Worm (Caenorhabditis elegans) whole organism, L3 larva: ENCODE results near the gene srt-53.

ENCODE experiments used
- R02D3.7 ChIP-seq: fragments of 150-350 bp; optimal IDR thresholded peaks from 2 replicates; lab custom pipeline; 2014; ENCODE audit warnings: missing biosample characterization, missing genetic modification characterization
- ZK546.5 ChIP-seq: sonication (generic microtip); optimal IDR thresholded peaks from 2 replicates; lab custom pipeline; 2017; ENCODE audit warnings: missing biosample characterization, missing genetic modification characterization
- aly-2 ChIP-seq: fragments of 150-350 bp; optimal IDR thresholded peaks from 2 replicates; lab custom pipeline; 2014; ENCODE audit warnings: missing biosample characterization, missing genetic modification characterization
- ama-1 ChIP-seq: fragments of 150-350 bp; optimal IDR thresholded peaks from 2 replicates; lab custom pipeline; 2018
- ceh-28 ChIP-seq: fragments of 150-350 bp; optimal IDR thresholded peaks from 2 replicates; lab custom pipeline; 2014; ENCODE audit warnings: missing biosample characterization, missing genetic modification reagents, missing genetic modification characterization
- ceh-82 ChIP-seq: fragments of 150-350 bp; optimal IDR thresholded peaks from 2 replicates; lab custom pipeline; 2014; ENCODE audit warnings: missing biosample characterization, missing genetic modification characterization
- ceh-9 ChIP-seq: sonication (generic microtip); optimal IDR thresholded peaks from 2 replicates; lab custom pipeline; 2018; ENCODE audit warnings: missing biosample characterization, missing genetic modification characterization
- daf-12 ChIP-seq: fragments of 150-350 bp; optimal IDR thresholded peaks from 2 replicates; lab custom pipeline; 2014; ENCODE audit warnings: missing biosample characterization, missing genetic modification reagents, missing genetic modification characterization
- egl-27 ChIP-seq: sonication (generic microtip); optimal IDR thresholded peaks from 4 replicates; lab custom pipeline; 2017; ENCODE audit warnings: missing biosample characterization, missing genetic modification reagents, missing genetic modification characterization
- egl-5 ChIP-seq: fragments of 150-350 bp; optimal IDR thresholded peaks from 2 replicates; lab custom pipeline; 2017; ENCODE audit warnings: missing biosample characterization, missing genetic modification reagents, missing genetic modification characterization, inconsistent platforms
- elt-1 ChIP-seq: fragments of 150-350 bp; optimal IDR thresholded peaks from 2 replicates; lab custom pipeline; 2014; ENCODE audit warnings: missing biosample characterization, missing genetic modification characterization
- elt-2 ChIP-seq: sonication (generic microtip); optimal IDR thresholded peaks from 2 replicates; lab custom pipeline; 2016; ENCODE audit warnings: missing genetic modification reagents, mild to moderate bottlenecking, missing genetic modification characterization, missing compliant biosample characterization
- elt-3 ChIP-seq, 3 experiments: fragments of 150-350 bp in 1 of 3; sonication (generic microtip) in 2 of 3; optimal IDR thresholded peaks; 2 replicates in 2 of 3; 4 replicates in 1 of 3; lab custom pipeline; 2014 to 2017; ENCODE audit warnings: missing biosample characterization in 3 of 3, missing genetic modification characterization in 3 of 3
- eor-1 ChIP-seq, 2 experiments: fragments of 150-350 bp; optimal IDR thresholded peaks; 2 replicates each; lab custom pipeline; 2014 to 2018; ENCODE audit warnings: missing biosample characterization in 2 of 2, missing genetic modification characterization in 2 of 2
- fkh-10 ChIP-seq: sonication (generic microtip); optimal IDR thresholded peaks from 2 replicates; lab custom pipeline; 2017; ENCODE audit warnings: missing biosample characterization, missing genetic modification reagents, missing genetic modification characterization
- fkh-2 ChIP-seq: fragments of 150-350 bp; optimal IDR thresholded peaks from 2 replicates; lab custom pipeline; 2014; ENCODE audit warnings: missing biosample characterization, missing genetic modification reagents, missing genetic modification characterization
- fos-1 ChIP-seq: fragments of 150-350 bp; optimal IDR thresholded peaks from 2 replicates; lab custom pipeline; 2014; ENCODE audit warnings: missing biosample characterization, missing genetic modification characterization
- hmg-11 ChIP-seq: sonication (generic microtip); optimal IDR thresholded peaks from 2 replicates; lab custom pipeline; 2016; ENCODE audit warnings: missing genetic modification characterization, missing compliant biosample characterization
- jun-1 ChIP-seq: fragments of 150-350 bp; optimal IDR thresholded peaks from 2 replicates; lab custom pipeline; 2014; ENCODE audit warnings: missing biosample characterization, missing genetic modification reagents, missing genetic modification characterization
- lin-15B ChIP-seq: fragments of 150-350 bp; optimal IDR thresholded peaks from 2 replicates; lab custom pipeline; 2014; ENCODE audit warnings: missing biosample characterization, missing genetic modification characterization
- lin-39 ChIP-seq: fragments of 150-350 bp; optimal IDR thresholded peaks from 2 replicates; lab custom pipeline; 2018; ENCODE audit warnings: missing biosample characterization, missing genetic modification reagents, missing genetic modification characterization
- lsy-12 ChIP-seq: sonication (generic microtip); optimal IDR thresholded peaks from 2 replicates; lab custom pipeline; 2016; ENCODE audit warnings: mild to moderate bottlenecking, missing genetic modification characterization, missing compliant biosample characterization
- mdl-1 ChIP-seq: fragments of 150-350 bp; optimal IDR thresholded peaks from 2 replicates; lab custom pipeline; 2014; ENCODE audit warnings: missing biosample characterization, missing genetic modification characterization
- mml-1 ChIP-seq: fragments of 150-350 bp; sonication (generic microtip); optimal IDR thresholded peaks from 3 replicates; lab custom pipeline; 2014; ENCODE audit warnings: missing biosample characterization, missing genetic modification characterization
- nfya-1 ChIP-seq: sonication (generic microtip); optimal IDR thresholded peaks from 2 replicates; lab custom pipeline; 2017; ENCODE audit warnings: missing genetic modification characterization, mild to moderate bottlenecking, missing compliant biosample characterization, antibody characterized with exemption, moderate library complexity; ENCODE audit not compliant: insufficient read depth
- nhr-11 ChIP-seq: fragments of 150-350 bp; optimal IDR thresholded peaks from 2 replicates; lab custom pipeline; 2014; ENCODE audit warnings: missing biosample characterization, missing genetic modification characterization
- nhr-12 ChIP-seq: fragments of 150-350 bp; optimal IDR thresholded peaks from 2 replicates; lab custom pipeline; 2014; ENCODE audit warnings: missing biosample characterization, missing genetic modification characterization
- nhr-237 ChIP-seq: fragments of 150-350 bp; optimal IDR thresholded peaks from 2 replicates; lab custom pipeline; 2014; ENCODE audit warnings: missing biosample characterization, missing genetic modification characterization
- nhr-25 ChIP-seq: sonication (generic microtip); optimal IDR thresholded peaks from 2 replicates; lab custom pipeline; 2017; ENCODE audit warnings: missing biosample characterization, missing genetic modification characterization
- nhr-28 ChIP-seq: fragments of 150-350 bp; optimal IDR thresholded peaks from 2 replicates; lab custom pipeline; 2014; ENCODE audit warnings: missing biosample characterization, missing genetic modification characterization
- nhr-43 ChIP-seq: sonication (generic microtip); optimal IDR thresholded peaks from 2 replicates; lab custom pipeline; 2016; ENCODE audit warnings: mild to moderate bottlenecking, missing genetic modification characterization, missing compliant biosample characterization; ENCODE audit not compliant: poor library complexity, severe bottlenecking
- nhr-67 ChIP-seq: fragments of 150-350 bp; optimal IDR thresholded peaks from 2 replicates; lab custom pipeline; 2014; ENCODE audit warnings: missing biosample characterization, missing genetic modification characterization
- nhr-76 ChIP-seq: fragments of 150-350 bp; sonication (generic microtip); optimal IDR thresholded peaks from 5 replicates; lab custom pipeline; 2014; ENCODE audit warnings: missing biosample characterization, missing genetic modification characterization
- pha-4 ChIP-seq: fragments of 150-350 bp; optimal IDR thresholded peaks from 2 replicates; lab custom pipeline; 2014; ENCODE audit warnings: missing biosample characterization, missing genetic modification reagents, missing genetic modification characterization
- pqm-1 ChIP-seq: fragments of 150-350 bp; optimal IDR thresholded peaks from 2 replicates; lab custom pipeline; 2017; ENCODE audit warnings: missing biosample characterization, missing genetic modification characterization, inconsistent platforms
- sea-2 ChIP-seq: fragments of 150-350 bp; sonication (generic microtip); optimal IDR thresholded peaks from 4 replicates; lab custom pipeline; 2014; ENCODE audit warnings: missing biosample characterization, missing genetic modification reagents, missing genetic modification characterization
- snpc-4 ChIP-seq: fragments of 150-350 bp; optimal IDR thresholded peaks from 2 replicates; lab custom pipeline; 2014; ENCODE audit warnings: missing biosample characterization, missing genetic modification characterization
- tbx-2 ChIP-seq: sonication (generic microtip); optimal IDR thresholded peaks from 2 replicates; lab custom pipeline; 2016; ENCODE audit warnings: mild to moderate bottlenecking, missing genetic modification characterization, missing compliant biosample characterization
- unc-39 ChIP-seq: sonication (generic microtip); optimal IDR thresholded peaks from 4 replicates; lab custom pipeline; 2017; ENCODE audit warnings: missing biosample characterization, missing genetic modification characterization
- unc-62 ChIP-seq: fragments of 150-350 bp; sonication (generic microtip); optimal IDR thresholded peaks from 4 replicates; lab custom pipeline; 2014; ENCODE audit warnings: missing biosample characterization, missing genetic modification reagents, missing genetic modification characterization
- zag-1 ChIP-seq: fragments of 150-350 bp; optimal IDR thresholded peaks from 2 replicates; lab custom pipeline; 2014; ENCODE audit warnings: missing biosample characterization, missing genetic modification characterization
- ztf-4 ChIP-seq: fragments of 150-350 bp; optimal IDR thresholded peaks from 2 replicates; lab custom pipeline; 2014; ENCODE audit warnings: missing biosample characterization, missing genetic modification characterization

srt-53 gene

ce11 chrV:7983381-7984052 lies 43.3 kb upstream of the srt-53 start, which contains the start of the genes natb-1 and abhd-12 (continued):
- TF ChIP-seq pqm-1 (tag; lab: Kevin White, UChicago) (peak; percentile 21), fkh-2 (tag; lab: Kevin White, UChicago) (no peak), lin-15B (no peak)

ce11 chrV:7980993-7981595 lies 40.9 kb upstream of the srt-53 start, which contains the start of gene F26D11.1:
Gene F26D11.1 (plus strand): TSS chrV:7981545.
- no peak for TF ChIP-seq nhr-11 (tag; lab: Kevin White, UChicago)

ce11 chrV:7980370-7980987 lies 40.3 kb upstream of the srt-53 start:
- no peak for TF ChIP-seq nhr-67 (tag; lab: Kevin White, UChicago)
- TF ChIP-seq zag-1 (tag; lab: Kevin White, UChicago): no peak
- no peak for TF ChIP-seq elt-2
- TF ChIP-seq unc-39 (tag; lab: Kevin White, UChicago): no peak
- no peak for TF ChIP-seq eor-1 (tag; optimal IDR thresholded peaks at IDR 0.05; lab: Kevin White, UChicago)
- no peak for TF ChIP-seq ceh-82 (tag; lab: Kevin White, UChicago)
- TF ChIP-seq unc-62 (GFP tag; lab: Kevin White, UChicago): no peak
- no peak for TF ChIP-seq tbx-2 (tag; lab: Kevin White, UChicago)
- no peak for TF ChIP-seq nhr-76 (tag; lab: Kevin White, UChicago)
- TF ChIP-seq fos-1 (tag; lab: Kevin White, UChicago): no peak
- TF ChIP-seq fkh-10 (GFP tag; lab: Kevin White, UChicago): peak; percentile 34
- no peak for TF ChIP-seq nhr-43 (tag; lab: Kevin White, UChicago)
- TF ChIP-seq snpc-4: peak; percentile 43
- no peak for TF ChIP-seq nhr-28 (tag; lab: Kevin White, UChicago)
- TF ChIP-seq nhr-11 (tag; lab: Kevin White, UChicago): no peak
- no peak for TF ChIP-seq elt-3 (tag; optimal IDR thresholded peaks at IDR 0.05; lab: Kevin White, UChicago)
- TF ChIP-seq daf-12 (tag; lab: Kevin White, UChicago): no peak
- TF ChIP-seq mdl-1 (tag; lab: Kevin White, UChicago): no peak
- no peak for TF ChIP-seq mml-1
- no peak for TF ChIP-seq nhr-237 (tag; lab: Kevin White, UChicago)
- no peak for TF ChIP-seq aly-2 (tag; lab: Kevin White, UChicago)
- peak; percentile 43 for TF ChIP-seq elt-1 (tag; lab: Kevin White, UChicago)
- no peak for TF ChIP-seq sea-2 (GFP tag; lab: Kevin White, UChicago)
- no peak for TF ChIP-seq ceh-28 (tag; lab: Kevin White, UChicago)
- TF ChIP-seq ZK546.5: no peak
- TF ChIP-seq jun-1 (tag; lab: Kevin White, UChicago): no peak
- no peak for TF ChIP-seq nhr-12 (tag; lab: Kevin White, UChicago)
- no peak for TF ChIP-seq R02D3.7 (tag; lab: Kevin White, UChicago)
- TF ChIP-seq ama-1 (lab: Kevin White, UChicago): no peak
- TF ChIP-seq hmg-11 (tag; lab: Kevin White, UChicago): no peak
- TF ChIP-seq lin-39 (tag; lab: Kevin White, UChicago): peak; percentile 77
- no peak for TF ChIP-seq egl-27 (tag; lab: Kevin White, UChicago)
- TF ChIP-seq pha-4 (tag; lab: Kevin White, UChicago): no peak
- TF ChIP-seq egl-5: no peak
- TF ChIP-seq ceh-9 (tag; lab: Kevin White, UChicago): no peak
- no peak for TF ChIP-seq fkh-2 (tag; lab: Kevin White, UChicago)
- no peak for TF ChIP-seq lsy-12 (tag; lab: Kevin White, UChicago)
- no peak for TF ChIP-seq pqm-1 (tag; lab: Kevin White, UChicago)
- TF ChIP-seq nfya-1: peak; percentile 56
- peak; percentile 30 for TF ChIP-seq lin-15B
- TF ChIP-seq nhr-25 (tag; lab: Kevin White, UChicago): no peak
- TF ChIP-seq ztf-4 (tag; lab: Kevin White, UChicago): no peak
- TF ChIP-seq, all 47 proteins: peak for 6
